Comparison of ENCODE assay signal across 1 fruit fly cellular context in genomic region chr3R:21017464-21018080, dm6.
TF ChIP-seq lines count a peak whose summit lies in the region.

Rlip (plus strand) TSS chr3R:21017684.

TF ChIP-seq in whole organism, embryonic, 481 proteins besides CTCF, POLR2A, EP300 and RAD21 (continued from another document and continues in another):
- no peak for TF ChIP-seq cg (GFP tag; optimal IDR thresholded peaks at IDR 0.05; lab: Kevin White, UChicago)
- TF ChIP-seq NK7.1 (GFP tag; optimal IDR thresholded peaks at IDR 0.05; lab: Kevin White, UChicago): peak; percentile 22
- peak; percentile 38; the same call in 1 of the 4 replicates for TF ChIP-seq Dll (GFP tag; IDR thresholded peaks at IDR 0.05; lab: Robert Waterston, UW; ENCODE audit: partially characterized antibody)
- TF ChIP-seq zfh2 (GFP tag; optimal IDR thresholded peaks at IDR 0.05; lab: Kevin White, UChicago): peak; percentile 55
- TF ChIP-seq Lpt (GFP tag; optimal IDR thresholded peaks at IDR 0.05; lab: Kevin White, UChicago): no peak
- TF ChIP-seq D19A (tag; optimal IDR thresholded peaks at IDR 0.05; lab: Kevin White, UChicago): no peak
- no peak for TF ChIP-seq grn (GFP tag; optimal IDR thresholded peaks at IDR 0.05; lab: Kevin White, UChicago)
- peak; percentile 75 for TF ChIP-seq CG11247 (GFP tag; IDR thresholded peaks at IDR 0.05; lab: Robert Waterston, UW)
- TF ChIP-seq CG8924 (tag; optimal IDR thresholded peaks at IDR 0.05; lab: Kevin White, UChicago): peak; percentile 70
- TF ChIP-seq Atf6 (GFP tag; IDR thresholded peaks at IDR 0.05; lab: Robert Waterston, UW): no peak
- no peak for TF ChIP-seq cad (GFP tag; optimal IDR thresholded peaks at IDR 0.05; lab: Kevin White, UChicago)
- TF ChIP-seq da (GFP tag; optimal IDR thresholded peaks at IDR 0.05; lab: Kevin White, UChicago): no peak
- TF ChIP-seq pb (GFP tag; optimal IDR thresholded peaks at IDR 0.05; lab: Kevin White, UChicago): no peak
- 0 out of 2 replicates have a peak, but pooled peaks have one; percentile 17 for TF ChIP-seq CG14014 (GFP tag; IDR thresholded peaks at IDR 0.05; lab: Robert Waterston, UW)
- no peak for TF ChIP-seq Elba2 (GFP tag; optimal IDR thresholded peaks at IDR 0.05; lab: Kevin White, UChicago)
- TF ChIP-seq lmd (GFP tag; IDR thresholded peaks at IDR 0.05; lab: Robert Waterston, UW): peak; percentile 47; the same call in 1 of the 2 replicates
- no peak for TF ChIP-seq peb (GFP tag; IDR thresholded peaks at IDR 0.05; lab: Robert Waterston, UW)
- TF ChIP-seq CG10543 (GFP tag; optimal IDR thresholded peaks at IDR 0.05; lab: Kevin White, UChicago): peak; percentile 22
- no peak for TF ChIP-seq CG6765 (GFP tag; optimal IDR thresholded peaks at IDR 0.05; lab: Kevin White, UChicago)
- no peak for TF ChIP-seq sqz (GFP tag; optimal IDR thresholded peaks at IDR 0.05; lab: Kevin White, UChicago)
- no peak for TF ChIP-seq nerfin-1 (tag; optimal IDR thresholded peaks at IDR 0.05; lab: Kevin White, UChicago)
- TF ChIP-seq CG6175 (GFP tag; IDR thresholded peaks at IDR 0.05; lab: Robert Waterston, UW): 0 out of 3 replicates have a peak, but pooled peaks have one; percentile 11
- TF ChIP-seq Fer1 (GFP tag; optimal IDR thresholded peaks at IDR 0.05; lab: Kevin White, UChicago): peak; percentile 50
- TF ChIP-seq Deaf1 (tag; optimal IDR thresholded peaks at IDR 0.05; lab: Kevin White, UChicago): no peak
- no peak for TF ChIP-seq pita (GFP tag; optimal IDR thresholded peaks at IDR 0.05; lab: Kevin White, UChicago)
- peak; percentile 75 for TF ChIP-seq NFAT (GFP tag; IDR thresholded peaks at IDR 0.05; lab: Robert Waterston, UW)
- no peak for TF ChIP-seq ap (GFP tag; IDR thresholded peaks at IDR 0.05; lab: Robert Waterston, UW)
- no peak for TF ChIP-seq az2 (GFP tag; optimal IDR thresholded peaks at IDR 0.05; lab: Kevin White, UChicago)
- TF ChIP-seq tna (GFP tag; IDR thresholded peaks at IDR 0.05; lab: Robert Waterston, UW; ENCODE audit: partially characterized antibody): peak; percentile 45; the same call in 1 of the 2 replicates
- TF ChIP-seq CG2202 (tag; optimal IDR thresholded peaks at IDR 0.05; lab: Kevin White, UChicago): no peak
- TF ChIP-seq sima (GFP tag; optimal IDR thresholded peaks at IDR 0.05; lab: Kevin White, UChicago): no peak
- no peak for TF ChIP-seq CG9727 (GFP tag; optimal IDR thresholded peaks at IDR 0.05; lab: Kevin White, UChicago)
- no peak for TF ChIP-seq odd (GFP tag; optimal IDR thresholded peaks at IDR 0.05; lab: Kevin White, UChicago)
- TF ChIP-seq Abd-B (GFP tag; optimal IDR thresholded peaks at IDR 0.05; lab: Kevin White, UChicago): peak; percentile 48
- TF ChIP-seq kah (GFP tag; optimal IDR thresholded peaks at IDR 0.05; lab: Kevin White, UChicago): no peak
- TF ChIP-seq CG9817 (tag; optimal IDR thresholded peaks at IDR 0.05; lab: Kevin White, UChicago): peak; percentile 47
- TF ChIP-seq CG8359 (GFP tag; optimal IDR thresholded peaks at IDR 0.05; lab: Kevin White, UChicago; ENCODE audit: borderline replicate concordance): no peak
- TF ChIP-seq Dip2 (GFP tag; IDR thresholded peaks at IDR 0.05; lab: Robert Waterston, UW): no peak
- TF ChIP-seq CG5245 (GFP tag; optimal IDR thresholded peaks at IDR 0.05; lab: Kevin White, UChicago): peak; percentile 53
- peak; percentile 60 for TF ChIP-seq ssp (GFP tag; IDR thresholded peaks at IDR 0.05; lab: Robert Waterston, UW)
- TF ChIP-seq gro (GFP tag; optimal IDR thresholded peaks at IDR 0.05; lab: Kevin White, UChicago): peak; percentile 64
- TF ChIP-seq hb (GFP tag; IDR thresholded peaks at IDR 0.05; lab: Robert Waterston, UW; ENCODE audit: partially characterized antibody): no peak
- TF ChIP-seq Camta (GFP tag; optimal IDR thresholded peaks at IDR 0.05; lab: Kevin White, UChicago): peak; percentile 50
- peak; percentile 34; the same call in 1 of the 2 replicates for TF ChIP-seq Ptx1 (GFP tag; IDR thresholded peaks at IDR 0.05; lab: Robert Waterston, UW)
- TF ChIP-seq CG3995 (GFP tag; optimal IDR thresholded peaks at IDR 0.05; lab: Kevin White, UChicago): peak; percentile 22
- no peak for TF ChIP-seq crol (GFP tag; IDR thresholded peaks at IDR 0.05; lab: Robert Waterston, UW)
- no peak for TF ChIP-seq Lim3 (GFP tag; IDR thresholded peaks at IDR 0.05; lab: Robert Waterston, UW)
- peak; percentile 28 for TF ChIP-seq her (GFP tag; optimal IDR thresholded peaks at IDR 0.05; lab: Kevin White, UChicago)
- no peak for TF ChIP-seq sc (optimal IDR thresholded peaks at IDR 0.05; lab: Kevin White, UChicago)
- no peak for TF ChIP-seq sc (GFP tag; optimal IDR thresholded peaks at IDR 0.05; lab: Kevin White, UChicago)
- no peak for TF ChIP-seq rib (GFP tag; IDR thresholded peaks at IDR 0.05; lab: Robert Waterston, UW)
- peak; percentile 44 for TF ChIP-seq CG8089 (GFP tag; optimal IDR thresholded peaks at IDR 0.05; lab: Kevin White, UChicago)
- peak; percentile 4 for TF ChIP-seq mirr (GFP tag; optimal IDR thresholded peaks at IDR 0.05; lab: Kevin White, UChicago)
- TF ChIP-seq CG17361 (GFP tag; IDR thresholded peaks at IDR 0.05; lab: Robert Waterston, UW): peak; percentile 43; the same call in 1 of the 3 replicates
- TF ChIP-seq org-1 (GFP tag; optimal IDR thresholded peaks at IDR 0.05; lab: Kevin White, UChicago): no peak
- peak; percentile 38 for TF ChIP-seq fu2 (GFP tag; optimal IDR thresholded peaks at IDR 0.05; lab: Kevin White, UChicago)
- TF ChIP-seq Eip74EF (GFP tag; optimal IDR thresholded peaks at IDR 0.05; lab: Kevin White, UChicago): no peak
- peak; percentile 24 for TF ChIP-seq CG10209 (GFP tag; optimal IDR thresholded peaks at IDR 0.05; lab: Kevin White, UChicago)
- TF ChIP-seq CG34422 (GFP tag; IDR thresholded peaks at IDR 0.05; lab: Robert Waterston, UW): peak; percentile 56
- TF ChIP-seq ham (GFP tag; IDR thresholded peaks at IDR 0.05; lab: Robert Waterston, UW): no peak
- no peak for TF ChIP-seq row (GFP tag; IDR thresholded peaks at IDR 0.05; lab: Robert Waterston, UW)
- peak; percentile 54 for TF ChIP-seq Hsf (GFP tag; optimal IDR thresholded peaks at IDR 0.05; lab: Kevin White, UChicago)
- TF ChIP-seq vnd (GFP tag; IDR thresholded peaks at IDR 0.05; lab: Robert Waterston, UW; ENCODE audit: partially characterized antibody): no peak
- no peak for TF ChIP-seq Hmx (GFP tag; optimal IDR thresholded peaks at IDR 0.05; lab: Kevin White, UChicago)
- TF ChIP-seq Hr78 (GFP tag; optimal IDR thresholded peaks at IDR 0.05; lab: Kevin White, UChicago): no peak
- no peak for TF ChIP-seq CG10565 (GFP tag; optimal IDR thresholded peaks at IDR 0.05; lab: Kevin White, UChicago)
- TF ChIP-seq CG10462 (GFP tag; optimal IDR thresholded peaks at IDR 0.05; lab: Kevin White, UChicago): no peak
- TF ChIP-seq sr (GFP tag; IDR thresholded peaks at IDR 0.05; lab: Robert Waterston, UW): peak; percentile 38; the same call in 1 of the 3 replicates
- TF ChIP-seq NfI (GFP tag; optimal IDR thresholded peaks at IDR 0.05; lab: Kevin White, UChicago): peak; percentile 46
- peak; percentile 58 for TF ChIP-seq CG8290 (GFP tag; optimal IDR thresholded peaks at IDR 0.05; lab: Kevin White, UChicago)
- TF ChIP-seq CG8290 (tag; optimal IDR thresholded peaks at IDR 0.05; lab: Kevin White, UChicago): peak in 1 of 2 experiments; percentile 65
- peak; percentile 57; the same call in 2 of the 3 replicates for TF ChIP-seq Dbx (GFP tag; IDR thresholded peaks at IDR 0.05; lab: Robert Waterston, UW)
- TF ChIP-seq Neu2 (GFP tag; optimal IDR thresholded peaks at IDR 0.05; lab: Kevin White, UChicago; ENCODE audit: borderline replicate concordance): no peak
- TF ChIP-seq CG11696 (GFP tag; IDR thresholded peaks at IDR 0.05; lab: Robert Waterston, UW): no peak
- peak; percentile 61 for TF ChIP-seq CG3847 (GFP tag; IDR thresholded peaks at IDR 0.05; lab: Robert Waterston, UW)
- no peak for TF ChIP-seq nau (GFP tag; optimal IDR thresholded peaks at IDR 0.05; lab: Kevin White, UChicago)
- TF ChIP-seq pho (GFP tag; optimal IDR thresholded peaks at IDR 0.05; lab: Kevin White, UChicago): peak; percentile 42
- TF ChIP-seq CG17359 (tag; optimal IDR thresholded peaks at IDR 0.05; lab: Kevin White, UChicago): peak; percentile 24
- TF ChIP-seq CG16813 (GFP tag; IDR thresholded peaks at IDR 0.05; lab: Robert Waterston, UW; ENCODE audit: partially characterized antibody): peak; percentile 62
- TF ChIP-seq tup (GFP tag; optimal IDR thresholded peaks at IDR 0.05; lab: Kevin White, UChicago): peak; percentile 36
- TF ChIP-seq gsb (GFP tag; IDR thresholded peaks at IDR 0.05; lab: Robert Waterston, UW): no peak
- TF ChIP-seq CG17328 (GFP tag; IDR thresholded peaks at IDR 0.05; lab: Robert Waterston, UW): no peak
- no peak for TF ChIP-seq ac (GFP tag; optimal IDR thresholded peaks at IDR 0.05; lab: Kevin White, UChicago)
- no peak; the same call in 1 of the 2 replicates for TF ChIP-seq CG6272 (GFP tag; IDR thresholded peaks at IDR 0.05; lab: Robert Waterston, UW)
- TF ChIP-seq sisA (GFP tag; IDR thresholded peaks at IDR 0.05; lab: Robert Waterston, UW): peak; percentile 70
- TF ChIP-seq CG18764 (GFP tag; optimal IDR thresholded peaks at IDR 0.05; lab: Kevin White, UChicago): peak; percentile 41
- TF ChIP-seq Dip3 (GFP tag; optimal IDR thresholded peaks at IDR 0.05; lab: Kevin White, UChicago): peak; percentile 58
- TF ChIP-seq dm (GFP tag; optimal IDR thresholded peaks at IDR 0.05; lab: Kevin White, UChicago): peak; percentile 10
- no peak for TF ChIP-seq Hr39 (optimal IDR thresholded peaks at IDR 0.05; lab: Kevin White, UChicago)
- no peak for TF ChIP-seq lola (GFP tag; optimal IDR thresholded peaks at IDR 0.05; lab: Kevin White, UChicago)
- peak; percentile 12 for TF ChIP-seq ash1 (GFP tag; optimal IDR thresholded peaks at IDR 0.05; lab: Kevin White, UChicago)
- TF ChIP-seq dmrt11E (tag; optimal IDR thresholded peaks at IDR 0.05; lab: Kevin White, UChicago): peak; percentile 11
- peak; percentile 75 for TF ChIP-seq CG33213 (GFP tag; optimal IDR thresholded peaks at IDR 0.05; lab: Kevin White, UChicago)
- peak; percentile 9 for TF ChIP-seq CG15269 (tag; optimal IDR thresholded peaks at IDR 0.05; lab: Kevin White, UChicago)
- TF ChIP-seq CG7271 (tag; optimal IDR thresholded peaks at IDR 0.05; lab: Kevin White, UChicago): no peak
- TF ChIP-seq cas (GFP tag; IDR thresholded peaks at IDR 0.05; lab: Robert Waterston, UW): no peak
- TF ChIP-seq CG15696 (tag; optimal IDR thresholded peaks at IDR 0.05; lab: Kevin White, UChicago): peak; percentile 15
- TF ChIP-seq CG7745 (tag; optimal IDR thresholded peaks at IDR 0.05; lab: Kevin White, UChicago): no peak
- peak; percentile 49 for TF ChIP-seq B-H2 (GFP tag; optimal IDR thresholded peaks at IDR 0.05; lab: Kevin White, UChicago)
- peak; percentile 37; the same call in 1 of the 2 replicates for TF ChIP-seq nerfin-2 (GFP tag; IDR thresholded peaks at IDR 0.05; lab: Robert Waterston, UW; ENCODE audit: partially characterized antibody)
- no peak for TF ChIP-seq trh (GFP tag; optimal IDR thresholded peaks at IDR 0.05; lab: Kevin White, UChicago)
- TF ChIP-seq hkb (optimal IDR thresholded peaks at IDR 0.05; lab: Kevin White, UChicago): peak; percentile 8
- 0 out of 2 replicates have a peak, but pooled peaks have one; percentile 31 for TF ChIP-seq hkb (GFP tag; IDR thresholded peaks at IDR 0.05; lab: Robert Waterston, UW)
- 0 out of 3 replicates have a peak, but pooled peaks have one; percentile 41 for TF ChIP-seq CG7963 (GFP tag; IDR thresholded peaks at IDR 0.05; lab: Robert Waterston, UW; ENCODE audit: partially characterized antibody)
- no peak for TF ChIP-seq sens-2 (GFP tag; IDR thresholded peaks at IDR 0.05; lab: Robert Waterston, UW)
- no peak for TF ChIP-seq CG5180 (GFP tag; optimal IDR thresholded peaks at IDR 0.05; lab: Kevin White, UChicago)
- peak; percentile 46 for TF ChIP-seq CG30403 (GFP tag; optimal IDR thresholded peaks at IDR 0.05; lab: Kevin White, UChicago)
- no peak for TF ChIP-seq CG8388 (GFP tag; optimal IDR thresholded peaks at IDR 0.05; lab: Kevin White, UChicago)
- no peak for TF ChIP-seq CG5953 (GFP tag; IDR thresholded peaks at IDR 0.05; lab: Robert Waterston, UW)
- no peak for TF ChIP-seq CG6654 (GFP tag; optimal IDR thresholded peaks at IDR 0.05; lab: Kevin White, UChicago)
- no peak for TF ChIP-seq Hey (tag; optimal IDR thresholded peaks at IDR 0.05; lab: Kevin White, UChicago)
- peak; percentile 96 for TF ChIP-seq Myb (GFP tag; optimal IDR thresholded peaks at IDR 0.05; lab: Kevin White, UChicago)
- no peak for TF ChIP-seq CG11093 (GFP tag; IDR thresholded peaks at IDR 0.05; lab: Robert Waterston, UW)
- peak; percentile 56 for TF ChIP-seq CG2120 (GFP tag; optimal IDR thresholded peaks at IDR 0.05; lab: Kevin White, UChicago)
- TF ChIP-seq CG18011 (GFP tag; optimal IDR thresholded peaks at IDR 0.05; lab: Kevin White, UChicago): no peak
- TF ChIP-seq Bteb2 (GFP tag; optimal IDR thresholded peaks at IDR 0.05; lab: Kevin White, UChicago): peak; percentile 7
- peak; percentile 33; the same call in 1 of the 2 replicates for TF ChIP-seq Drgx (GFP tag; IDR thresholded peaks at IDR 0.05; lab: Robert Waterston, UW)
- TF ChIP-seq CG17385 (GFP tag; optimal IDR thresholded peaks at IDR 0.05; lab: Kevin White, UChicago): no peak
- peak; percentile 24 for TF ChIP-seq Mad (GFP tag; optimal IDR thresholded peaks at IDR 0.05; lab: Kevin White, UChicago)
- no peak; the same call in 1 of the 2 replicates for TF ChIP-seq ttk (GFP tag; IDR thresholded peaks at IDR 0.05; lab: Robert Waterston, UW)
- TF ChIP-seq lov (optimal IDR thresholded peaks at IDR 0.05; lab: Kevin White, UChicago): no peak
- no peak for TF ChIP-seq lov (GFP tag; IDR thresholded peaks at IDR 0.05; lab: Robert Waterston, UW)
- TF ChIP-seq so (GFP tag; IDR thresholded peaks at IDR 0.05; lab: Robert Waterston, UW): no peak
- TF ChIP-seq CG1233 (GFP tag; optimal IDR thresholded peaks at IDR 0.05; lab: Kevin White, UChicago): peak; percentile 35
- peak; percentile 58; the same call in 1 of the 2 replicates for TF ChIP-seq ato (GFP tag; IDR thresholded peaks at IDR 0.05; lab: Robert Waterston, UW; ENCODE audit: partially characterized antibody)
- peak; percentile 65 for TF ChIP-seq CG7987 (GFP tag; optimal IDR thresholded peaks at IDR 0.05; lab: Kevin White, UChicago)
- no peak for TF ChIP-seq CG6254 (GFP tag; optimal IDR thresholded peaks at IDR 0.05; lab: Kevin White, UChicago)
- peak; percentile 53 for TF ChIP-seq CG1647 (GFP tag; optimal IDR thresholded peaks at IDR 0.05; lab: Kevin White, UChicago)
- TF ChIP-seq Doc2 (GFP tag; IDR thresholded peaks at IDR 0.05; lab: Robert Waterston, UW): no peak
- peak; percentile 15 for TF ChIP-seq Atf-2 (GFP tag; optimal IDR thresholded peaks at IDR 0.05; lab: Kevin White, UChicago)
- peak; percentile 25 for TF ChIP-seq CG12155 (GFP tag; optimal IDR thresholded peaks at IDR 0.05; lab: Kevin White, UChicago)
